Worm (Caenorhabditis elegans) whole organism, L1 larva: ENCODE results near the gene lars-1.

Experiments
- ama-1 ChIP-seq: fragments of 150-350 bp; optimal IDR thresholded peaks from 2 replicates; lab custom pipeline; 2014
- dpl-1 ChIP-seq, 3 experiments: fragments of 150-350 bp in 2 of 3; sonication (generic microtip) in 1 of 3; optimal IDR thresholded peaks; 2 replicates each; lab custom pipeline; 2014 to 2017; ENCODE audit warnings: missing biosample characterization in 3 of 3, missing genetic modification characterization in 3 of 3, missing genetic modification reagents in 3 of 3
- fkh-10 ChIP-seq: sonication (generic microtip); optimal IDR thresholded peaks from 2 replicates; lab custom pipeline; 2017; ENCODE audit warnings: missing biosample characterization, missing genetic modification reagents, missing genetic modification characterization
- hlh-17 ChIP-seq: fragments of 200-800 bp; sonication (Bioruptor generic); optimal IDR thresholded peaks from 2 replicates; lab custom pipeline; 2018; ENCODE audit warnings: missing genetic modification characterization, mild to moderate bottlenecking, missing compliant biosample characterization, moderate library complexity, borderline replicate concordance
- lin-15B ChIP-seq: fragments of 150-350 bp; sonication (generic microtip); optimal IDR thresholded peaks from 3 replicates; lab custom pipeline; 2014; ENCODE audit warnings: missing biosample characterization, missing genetic modification characterization
- lin-35 ChIP-seq, 2 experiments: fragments of 150-350 bp; optimal IDR thresholded peaks; 2 replicates each; lab custom pipeline; 2014; ENCODE audit warnings: missing biosample characterization in 2 of 2, missing genetic modification characterization in 2 of 2, missing genetic modification reagents in 2 of 2
- lir-3 ChIP-seq: sonication (generic microtip); optimal IDR thresholded peaks from 2 replicates; lab custom pipeline; 2016; ENCODE audit warnings: mild to moderate bottlenecking, missing genetic modification characterization, moderate library complexity, missing compliant biosample characterization; ENCODE audit not compliant: poor library complexity
- nhr-11 ChIP-seq: fragments of 150-350 bp; optimal IDR thresholded peaks from 2 replicates; lab custom pipeline; 2014; ENCODE audit warnings: missing biosample characterization, missing genetic modification characterization
- pqm-1 ChIP-seq: sonication (generic microtip); optimal IDR thresholded peaks from 3 replicates; lab custom pipeline; 2017; ENCODE audit warnings: missing biosample characterization, missing genetic modification characterization
- rnt-1 ChIP-seq: sonication (generic microtip); optimal IDR thresholded peaks from 2 replicates; lab custom pipeline; 2016; ENCODE audit warnings: mild to moderate bottlenecking, missing genetic modification characterization, moderate library complexity, missing compliant biosample characterization
- snpc-4 ChIP-seq: fragments of 150-350 bp; optimal IDR thresholded peaks from 2 replicates; lab custom pipeline; 2014; ENCODE audit warnings: missing biosample characterization, missing genetic modification characterization
- sox-4 ChIP-seq: sonication (generic microtip); optimal IDR thresholded peaks from 2 replicates; lab custom pipeline; 2016; ENCODE audit warnings: missing genetic modification characterization, missing compliant biosample characterization
- unc-130 ChIP-seq: fragments of 150-350 bp; optimal IDR thresholded peaks from 2 replicates; lab custom pipeline; 2017; ENCODE audit warnings: missing biosample characterization, missing genetic modification characterization, inconsistent platforms
- zag-1 ChIP-seq: fragments of 150-350 bp; optimal IDR thresholded peaks from 2 replicates; lab custom pipeline; 2014; ENCODE audit warnings: missing biosample characterization, missing genetic modification characterization

DNA sequence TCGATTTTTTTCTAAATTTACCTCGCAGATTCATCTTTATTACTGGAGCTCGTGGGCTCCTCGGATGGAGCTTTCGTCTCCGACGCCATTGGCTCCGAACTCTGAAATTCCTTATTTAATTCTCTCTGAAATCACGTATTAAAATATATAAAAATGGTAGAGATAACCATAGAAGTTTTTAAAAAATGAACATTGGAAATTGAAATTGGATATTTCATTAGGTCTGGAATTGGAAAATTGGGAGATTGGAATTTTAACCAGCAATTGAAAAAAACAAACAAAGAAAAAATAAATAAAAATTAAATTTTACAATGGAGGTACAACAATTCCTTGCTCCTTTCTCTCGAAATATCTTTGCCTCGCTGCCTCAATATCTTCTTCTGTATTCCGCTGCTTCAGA lies 19.9 kb downstream of the lars-1 start, which contains the start of gene rnf-5:
- no peak for TF ChIP-seq nhr-11 (tag; lab: Kevin White, UChicago)
- no peak for TF ChIP-seq unc-130 (tag; lab: Kevin White, UChicago)
- TF ChIP-seq snpc-4 (tag; lab: Kevin White, UChicago): no peak
- no peak for TF ChIP-seq dpl-1 (GFP tag; optimal IDR thresholded peaks at IDR 0.05; lab: Kevin White, UChicago)
- TF ChIP-seq pqm-1 (tag; lab: Kevin White, UChicago): no peak
- no peak for TF ChIP-seq sox-4 (tag; lab: Kevin White, UChicago)
- TF ChIP-seq lir-3 (tag; lab: Kevin White, UChicago): no peak
- no peak for TF ChIP-seq fkh-10 (GFP tag; lab: Kevin White, UChicago)
- no peak for TF ChIP-seq rnt-1
- no peak for TF ChIP-seq lin-35 (GFP tag; optimal IDR thresholded peaks at IDR 0.05; lab: Kevin White, UChicago)
- TF ChIP-seq ama-1 (lab: Kevin White, UChicago): no peak
- no peak for TF ChIP-seq hlh-17 (GFP tag; lab: Kevin White, UChicago)
- no peak for TF ChIP-seq lin-15B (tag; lab: Kevin White, UChicago)
- TF ChIP-seq zag-1 (tag; lab: Kevin White, UChicago): no peak
